Worm (Caenorhabditis elegans) whole organism, L4 larva: Measurements from ENCODE around the gene srw-82.

Source experiments
- F10B5.3 ChIP-seq: sonication (generic microtip); optimal IDR thresholded peaks from 2 replicates; lab custom pipeline; 2016; ENCODE audit warnings: mild to moderate bottlenecking, missing genetic modification characterization, missing compliant biosample characterization
- F26F4.8 ChIP-seq: fragments of 200-800 bp; sonication (Bioruptor generic); conservative IDR thresholded peaks from 2 replicates; pipeline ENCODE4 v1.3.6; 2022; ENCODE audit warnings: missing genetic modification characterization, missing compliant biosample characterization
- F37D6.2 ChIP-seq: sonication (generic microtip); optimal IDR thresholded peaks from 2 replicates; lab custom pipeline; 2016; ENCODE audit warnings: mild to moderate bottlenecking, missing genetic modification characterization, missing compliant biosample characterization
- F49E8.2 ChIP-seq: sonication (generic microtip); optimal IDR thresholded peaks from 2 replicates; lab custom pipeline; 2016; ENCODE audit warnings: missing compliant biosample characterization, mild to moderate bottlenecking, missing genetic modification characterization, borderline replicate concordance
- R02D3.7 ChIP-seq: fragments of 150-350 bp; sonication (generic microtip); optimal IDR thresholded peaks from 3 replicates; lab custom pipeline; 2014; ENCODE audit warnings: missing biosample characterization, missing genetic modification characterization
- T20F7.1 ChIP-seq: fragments of 200-800 bp; sonication (Bioruptor generic); optimal IDR thresholded peaks from 2 replicates; lab custom pipeline; 2018; ENCODE audit warnings: mild to moderate bottlenecking, missing genetic modification characterization, missing compliant biosample characterization
- Y48G9A.11 ChIP-seq: fragments of 200-800 bp; sonication (Bioruptor generic); IDR thresholded peaks from 2 replicates; pipeline ENCODE4 v1.3.6; 2022; ENCODE audit warnings: missing genetic modification reagents, missing genetic modification characterization, missing compliant biosample characterization
- Y5F2A.4 ChIP-seq: fragments of 200-800 bp; sonication (Bioruptor generic); optimal IDR thresholded peaks from 2 replicates; lab custom pipeline; 2018; ENCODE audit warnings: mild to moderate bottlenecking, missing genetic modification characterization, missing compliant biosample characterization
- Y75B8A.6 ChIP-seq: fragments of 200-800 bp; sonication (Bioruptor generic); IDR thresholded peaks from 2 replicates; pipeline ENCODE4 v1.3.6; 2022; ENCODE audit warnings: missing genetic modification reagents, missing genetic modification characterization, missing compliant biosample characterization
- ZK546.5 ChIP-seq, 2 experiments: sonication (generic microtip); optimal IDR thresholded peaks; 2 replicates each; lab custom pipeline; 2017; ENCODE audit warnings: missing biosample characterization in 2 of 2, missing genetic modification characterization in 2 of 2
- aha-1 ChIP-seq: fragments of 150-350 bp; peaks from one replicate; lab custom pipeline; 2014; ENCODE audit warnings: missing biosample characterization, missing genetic modification characterization
- aly-2 ChIP-seq: sonication (generic microtip); optimal IDR thresholded peaks from 2 replicates; lab custom pipeline; 2018; ENCODE audit warnings: missing biosample characterization, missing genetic modification characterization
- ama-1 ChIP-seq: fragments of 150-350 bp; optimal IDR thresholded peaks from 2 replicates; lab custom pipeline; 2014; ENCODE audit warnings: inconsistent platforms, mixed read lengths
- arid-1 ChIP-seq: fragments of 200-800 bp; sonication (Bioruptor generic); conservative IDR thresholded peaks from 2 replicates; pipeline ENCODE4 v1.3.6; 2022; ENCODE audit warnings: missing genetic modification reagents, missing genetic modification characterization, missing compliant biosample characterization
- ceh-32 ChIP-seq: sonication (generic microtip); optimal IDR thresholded peaks from 2 replicates; lab custom pipeline; 2016; ENCODE audit warnings: mild to moderate bottlenecking, missing genetic modification characterization, missing compliant biosample characterization; ENCODE audit not compliant: poor library complexity
- ceh-44 ChIP-seq: fragments of 200-800 bp; sonication (Bioruptor generic); IDR thresholded peaks from 2 replicates; pipeline ENCODE4 v1.3.6; 2022; ENCODE audit warnings: missing genetic modification reagents, missing genetic modification characterization, missing compliant biosample characterization
- ceh-62 ChIP-seq: sonication (generic microtip); optimal IDR thresholded peaks from 2 replicates; lab custom pipeline; 2017; ENCODE audit warnings: missing biosample characterization, missing genetic modification characterization
- ces-1 ChIP-seq: fragments of 150-350 bp; sonication (generic microtip); optimal IDR thresholded peaks from 4 replicates; lab custom pipeline; 2014; ENCODE audit warnings: missing biosample characterization, missing genetic modification reagents, missing genetic modification characterization
- dmd-8 ChIP-seq: fragments of 200-800 bp; sonication (Bioruptor generic); IDR thresholded peaks from 2 replicates; pipeline ENCODE4 v1.3.6; 2022; ENCODE audit warnings: missing genetic modification characterization, missing compliant biosample characterization
- dmd-9 ChIP-seq: fragments of 200-800 bp; sonication (Bioruptor generic); IDR thresholded peaks from 2 replicates; pipeline ENCODE4 v1.3.6; 2022; ENCODE audit warnings: missing genetic modification reagents, missing genetic modification characterization, missing compliant biosample characterization
- dpl-1 ChIP-seq: fragments of 150-350 bp; optimal IDR thresholded peaks from 2 replicates; lab custom pipeline; 2014; ENCODE audit warnings: missing biosample characterization, missing genetic modification reagents, missing genetic modification characterization
- duxl-1 ChIP-seq: sonication (generic microtip); optimal IDR thresholded peaks from 2 replicates; lab custom pipeline; 2016; ENCODE audit warnings: mild to moderate bottlenecking, missing genetic modification characterization, moderate library complexity, missing compliant biosample characterization; ENCODE audit not compliant: poor library complexity
- dve-1 ChIP-seq: sonication (generic microtip); optimal IDR thresholded peaks from 2 replicates; lab custom pipeline; 2017; ENCODE audit warnings: antibody characterized with exemption, mild to moderate bottlenecking, missing genetic modification characterization, missing compliant biosample characterization; ENCODE audit not compliant: insufficient read depth
- fos-1 ChIP-seq: fragments of 150-350 bp; optimal IDR thresholded peaks from 2 replicates; lab custom pipeline; 2014; ENCODE audit warnings: missing biosample characterization, missing genetic modification characterization
- gei-8 ChIP-seq: fragments of 200-800 bp; sonication (Bioruptor generic); optimal IDR thresholded peaks from 2 replicates; lab custom pipeline; 2018; ENCODE audit warnings: mild to moderate bottlenecking, missing genetic modification characterization, missing compliant biosample characterization
- hlh-30 ChIP-seq: sonication (generic microtip); optimal IDR thresholded peaks from 2 replicates; lab custom pipeline; 2017; ENCODE audit warnings: antibody characterized with exemption, mild to moderate bottlenecking, missing genetic modification characterization, missing compliant biosample characterization; ENCODE audit not compliant: insufficient read depth
- hmg-1.1 ChIP-seq: fragments of 200-800 bp; sonication (Bioruptor generic); IDR thresholded peaks from 2 replicates; pipeline ENCODE4 v1.3.6; 2022; ENCODE audit warnings: missing genetic modification reagents, missing genetic modification characterization, missing compliant biosample characterization
- lim-7 ChIP-seq: fragments of 200-800 bp; sonication (Bioruptor generic); IDR thresholded peaks from 2 replicates; pipeline ENCODE4 v1.3.6; 2022; ENCODE audit warnings: missing genetic modification characterization, missing compliant biosample characterization
- lin-1 ChIP-seq: fragments of 200-800 bp; sonication (Bioruptor generic); IDR thresholded peaks from 2 replicates; pipeline ENCODE4 v1.3.6; 2022; ENCODE audit warnings: missing genetic modification reagents, missing genetic modification characterization, missing compliant biosample characterization
- lin-15B ChIP-seq: fragments of 150-350 bp; sonication (generic microtip); optimal IDR thresholded peaks from 3 replicates; lab custom pipeline; 2014; ENCODE audit warnings: missing biosample characterization, missing genetic modification characterization
- lin-39 ChIP-seq: fragments of 150-350 bp; optimal IDR thresholded peaks from 2 replicates; lab custom pipeline; 2014; ENCODE audit warnings: missing biosample characterization, missing genetic modification reagents, missing genetic modification characterization
- lsy-2 ChIP-seq, 2 experiments: fragments of 150-350 bp in 1 of 2; sonication (generic microtip) in 1 of 2; optimal IDR thresholded peaks; 2 replicates each; lab custom pipeline; 2014 to 2017; ENCODE audit warnings: missing biosample characterization in 2 of 2, missing genetic modification characterization in 2 of 2
- madf-9 ChIP-seq: fragments of 200-800 bp; sonication (Bioruptor generic); conservative IDR thresholded peaks from 2 replicates; pipeline ENCODE4 v1.3.6; 2022; ENCODE audit warnings: missing genetic modification reagents, missing genetic modification characterization, missing compliant biosample characterization
- mes-2 ChIP-seq: sonication (generic microtip); optimal IDR thresholded peaks from 2 replicates; lab custom pipeline; 2016; ENCODE audit warnings: missing genotype, mild to moderate bottlenecking, missing genetic modification characterization, missing compliant biosample characterization; ENCODE audit not compliant: poor library complexity, severe bottlenecking
- mxl-2 ChIP-seq: fragments of 200-800 bp; sonication (Bioruptor generic); conservative IDR thresholded peaks from 2 replicates; pipeline ENCODE4 v1.3.6; 2022; ENCODE audit warnings: missing genetic modification reagents, missing genetic modification characterization, missing compliant biosample characterization
- nhr-10 ChIP-seq: fragments of 150-350 bp; optimal IDR thresholded peaks from 2 replicates; lab custom pipeline; 2014; ENCODE audit warnings: missing biosample characterization, missing genetic modification characterization
- nhr-102 ChIP-seq: sonication (generic microtip); optimal IDR thresholded peaks from 2 replicates; lab custom pipeline; 2016; ENCODE audit warnings: mild to moderate bottlenecking, missing genetic modification characterization, moderate library complexity, missing compliant biosample characterization
- nhr-11 ChIP-seq: fragments of 150-350 bp; optimal IDR thresholded peaks from 2 replicates; lab custom pipeline; 2014; ENCODE audit warnings: missing biosample characterization, missing genetic modification characterization
- nhr-111 ChIP-seq: fragments of 200-800 bp; sonication (Bioruptor generic); optimal IDR thresholded peaks from 2 replicates; lab custom pipeline; 2018; ENCODE audit warnings: mild to moderate bottlenecking, missing genetic modification characterization, missing compliant biosample characterization
- nhr-28 ChIP-seq: fragments of 150-350 bp; optimal IDR thresholded peaks from 2 replicates; lab custom pipeline; 2014; ENCODE audit warnings: missing biosample characterization, missing genetic modification characterization
- nhr-41 ChIP-seq: fragments of 200-800 bp; sonication (Bioruptor generic); IDR thresholded peaks from 2 replicates; pipeline ENCODE4 v1.3.6; 2022; ENCODE audit warnings: missing genetic modification reagents, missing genetic modification characterization, missing compliant biosample characterization
- nhr-48 ChIP-seq: sonication (generic microtip); optimal IDR thresholded peaks from 2 replicates; lab custom pipeline; 2016; ENCODE audit warnings: mild to moderate bottlenecking, missing genetic modification characterization, missing compliant biosample characterization
- nhr-77 ChIP-seq: fragments of 150-350 bp; optimal IDR thresholded peaks from 2 replicates; lab custom pipeline; 2014; ENCODE audit warnings: missing biosample characterization, missing genetic modification characterization
- skn-1 ChIP-seq: fragments of 150-350 bp; optimal IDR thresholded peaks from 2 replicates; lab custom pipeline; 2014; ENCODE audit warnings: missing biosample characterization, missing genetic modification characterization
- snpc-1.2 ChIP-seq: fragments of 200-800 bp; sonication (Bioruptor generic); IDR thresholded peaks from 2 replicates; pipeline ENCODE4 v1.3.6; 2022; ENCODE audit warnings: missing genetic modification reagents, missing genetic modification characterization, missing compliant biosample characterization
- snpc-4 ChIP-seq: fragments of 150-350 bp; optimal IDR thresholded peaks from 2 replicates; lab custom pipeline; 2014; ENCODE audit warnings: missing biosample characterization, missing genetic modification characterization
- spr-1 ChIP-seq: sonication (generic microtip); optimal IDR thresholded peaks from 2 replicates; lab custom pipeline; 2016; ENCODE audit warnings: mild to moderate bottlenecking, missing genetic modification characterization, missing compliant biosample characterization
- unc-130 ChIP-seq: sonication (generic microtip); optimal IDR thresholded peaks from 2 replicates; lab custom pipeline; 2016; ENCODE audit warnings: missing genetic modification reagents, missing genetic modification characterization, missing compliant biosample characterization
- zag-1 ChIP-seq: fragments of 150-350 bp; optimal IDR thresholded peaks from 2 replicates; lab custom pipeline; 2014; ENCODE audit warnings: missing biosample characterization, missing genetic modification characterization
- zfp-2 ChIP-seq: sonication (generic microtip); optimal IDR thresholded peaks from 2 replicates; lab custom pipeline; 2016; ENCODE audit warnings: mild to moderate bottlenecking, missing genetic modification characterization, missing compliant biosample characterization
- zfp-3 ChIP-seq: fragments of 200-800 bp; sonication (Bioruptor generic); conservative IDR thresholded peaks from 2 replicates; pipeline ENCODE4 v1.3.6; 2022; ENCODE audit warnings: missing genetic modification reagents, missing genetic modification characterization, missing compliant biosample characterization
- zip-11 ChIP-seq: fragments of 200-800 bp; sonication (Bioruptor generic); IDR thresholded peaks from 2 replicates; pipeline ENCODE4 v1.3.6; 2022; ENCODE audit warnings: missing genetic modification characterization, missing compliant biosample characterization
- ztf-11 ChIP-seq: fragments of 150-350 bp; optimal IDR thresholded peaks from 2 replicates; lab custom pipeline; 2014; ENCODE audit warnings: missing biosample characterization, missing genetic modification characterization

Gene srw-82

DNA sequence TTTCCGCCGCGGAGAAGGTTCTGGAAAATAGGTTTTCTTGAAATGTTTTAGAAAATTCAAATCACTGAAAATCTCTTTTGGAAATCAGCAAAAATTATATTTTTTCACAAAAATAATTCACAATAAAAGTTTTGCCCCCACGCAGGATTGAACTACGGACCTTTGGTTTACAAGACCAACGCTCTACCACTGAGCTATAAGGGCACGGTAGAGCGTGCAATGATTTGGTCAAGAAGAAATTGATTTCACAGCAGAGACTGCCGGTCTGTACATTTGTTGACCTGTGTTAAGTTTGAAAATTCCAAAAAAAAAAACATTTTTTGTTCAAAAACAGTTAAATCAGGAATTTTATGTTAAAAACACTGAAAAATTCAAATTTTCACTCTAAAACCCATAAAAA is 19.2 kb upstream of the srw-82 start (continued):
- TF ChIP-seq nhr-41 (GFP tag; lab: Robert Waterston, UW) (no peak), F26F4.8 (peak; percentile 59; the same call in 1 of the 2 replicates), lim-7 (GFP tag; lab: Robert Waterston, UW) (peak; percentile 79), nhr-102 (no peak), spr-1 (tag; lab: Kevin White, UChicago) (no peak), zfp-2 (tag; lab: Kevin White, UChicago) (no peak), Y75B8A.6 (no peak), nhr-28 (tag; lab: Kevin White, UChicago) (no peak), dmd-9 (no peak), zfp-3 (no peak), Y5F2A.4 (GFP tag; lab: Kevin White, UChicago) (no peak), skn-1 (no peak), snpc-1.2 (GFP tag; lab: Robert Waterston, UW) (peak; percentile 70), F10B5.3 (tag; lab: Kevin White, UChicago) (no peak), ces-1 (GFP tag; lab: Kevin White, UChicago) (no peak), duxl-1 (tag; lab: Kevin White, UChicago) (peak; percentile 80), lsy-2 (tag; optimal IDR thresholded peaks at IDR 0.05; lab: Kevin White, UChicago) (no peak), ztf-11 (tag; lab: Kevin White, UChicago) (no peak), mes-2 (tag; lab: Kevin White, UChicago) (no peak), R02D3.7 (no peak), lin-39 (tag; lab: Kevin White, UChicago) (no peak), nhr-10 (tag; lab: Kevin White, UChicago) (no peak), aly-2 (no peak), snpc-4 (tag; lab: Kevin White, UChicago) (no peak), Y48G9A.11 (no peak), ceh-32 (tag; lab: Kevin White, UChicago) (no peak), hlh-30 (tag; lab: Kevin White, UChicago) (no peak), dpl-1 (GFP tag; lab: Kevin White, UChicago) (no peak), hmg-1.1 (GFP tag; lab: Robert Waterston, UW) (no peak), T20F7.1 (GFP tag; lab: Kevin White, UChicago) (no peak), mxl-2 (GFP tag; lab: Robert Waterston, UW) (no peak), fos-1 (tag; lab: Kevin White, UChicago) (no peak), ZK546.5 (tag; optimal IDR thresholded peaks at IDR 0.05; lab: Kevin White, UChicago) (no peak), F37D6.2 (tag; lab: Kevin White, UChicago) (no peak), ceh-44 (GFP tag; lab: Robert Waterston, UW) (no peak), gei-8 (no peak), dve-1 (tag; lab: Kevin White, UChicago) (no peak), zag-1 (tag; lab: Kevin White, UChicago) (no peak), nhr-11 (no peak), lin-15B (tag; lab: Kevin White, UChicago) (no peak), F49E8.2 (tag; lab: Kevin White, UChicago) (peak; percentile 10), unc-130 (peak; percentile 38), nhr-48 (no peak), nhr-111 (GFP tag; lab: Kevin White, UChicago) (no peak), nhr-77 (tag; lab: Kevin White, UChicago) (no peak), arid-1 (GFP tag; lab: Robert Waterston, UW) (no peak), madf-9 (no peak), zip-11 (GFP tag; lab: Robert Waterston, UW) (no peak), aha-1 (no peak), ama-1 (lab: Kevin White, UChicago) (no peak), ceh-62 (tag; lab: Kevin White, UChicago) (no peak), lin-1 (GFP tag; lab: Robert Waterston, UW) (0 out of 2 replicates have a peak, but pooled peaks have one; percentile 50), dmd-8 (GFP tag; lab: Robert Waterston, UW) (no peak)
